Worm (Caenorhabditis elegans) whole organism, mixed stage, embryonic: ENCODE measurements around the gene D1086.10.

ENCODE experiments used
- bed-3 ChIP-seq: fragments of 200-800 bp; sonication (Bioruptor generic); optimal IDR thresholded peaks from 3 replicates; lab custom pipeline; 2018; ENCODE audit warnings: mild to moderate bottlenecking, missing genetic modification characterization, moderate library complexity, missing compliant biosample characterization
- ces-1 ChIP-seq: fragments of 150-350 bp; optimal IDR thresholded peaks from 2 replicates; lab custom pipeline; 2014; ENCODE audit warnings: missing biosample characterization, missing genetic modification reagents, missing genetic modification characterization
- lin-32 ChIP-seq: fragments of 200-800 bp; sonication (Bioruptor generic); optimal IDR thresholded peaks from 2 replicates; lab custom pipeline; 2018; ENCODE audit warnings: mild to moderate bottlenecking, missing genetic modification characterization, missing compliant biosample characterization
- sptf-1 ChIP-seq: sonication (generic microtip); optimal IDR thresholded peaks from 2 replicates; lab custom pipeline; 2017; ENCODE audit warnings: mild to moderate bottlenecking, missing genetic modification characterization, moderate library complexity, missing compliant biosample characterization
- unc-62 ChIP-seq: fragments of 150-350 bp; optimal IDR thresholded peaks from 2 replicates; lab custom pipeline; 2014; ENCODE audit warnings: missing biosample characterization, missing genetic modification reagents, missing genetic modification characterization

- TF ChIP-seq ces-1, result no peak
- no peak for TF ChIP-seq lin-32 (GFP tag; lab: Kevin White, UChicago)
- TF ChIP-seq sptf-1, result no peak
- TF ChIP-seq bed-3, result no peak
- TF ChIP-seq unc-62 (GFP tag; lab: Kevin White, UChicago), result no peak
Measured at ce11 chrV:14074160-14074559, 8.4 kb upstream of the D1086.10 start, which contains the start of gene D1086.11.
